Fruit fly (Drosophila melanogaster) whole organism, adult: ENCODE results near the gene CG43844.
A peak's percentile ranks its signal among the peaks of the same experiment; 100 is the strongest.

Source experiments
- CG11617 ChIP-seq: fragments of 200-800 bp; sonication (Bioruptor generic); optimal IDR thresholded peaks from 2 replicates; lab custom pipeline; 2017; ENCODE audit warnings: mild to moderate bottlenecking, missing biosample characterization, missing genetic modification reagents, missing genetic modification characterization
- CG12768 ChIP-seq: fragments of 200-800 bp; sonication (Bioruptor generic); optimal IDR thresholded peaks from 2 replicates; lab custom pipeline; 2017; ENCODE audit warnings: missing biosample characterization, missing genetic modification characterization, mild to moderate bottlenecking, moderate library complexity, missing genetic modification reagents
- CG14711 ChIP-seq: fragments of 200-800 bp; sonication (Bioruptor generic); optimal IDR thresholded peaks from 2 replicates; lab custom pipeline; 2018; ENCODE audit warnings: missing biosample characterization, mild to moderate bottlenecking, missing genetic modification characterization, moderate library complexity
- CG1620 ChIP-seq: fragments of 200-800 bp; sonication (Bioruptor generic); optimal IDR thresholded peaks from 2 replicates; lab custom pipeline; 2016; ENCODE audit warnings: missing biosample characterization, missing genetic modification characterization
- CG33017 ChIP-seq: fragments of 200-800 bp; sonication (Bioruptor generic); optimal IDR thresholded peaks from 2 replicates; lab custom pipeline; 2018; ENCODE audit warnings: missing biosample characterization, mild to moderate bottlenecking, missing genetic modification characterization, moderate library complexity
- CG5204 ChIP-seq: fragments of 200-800 bp; sonication (Bioruptor generic); optimal IDR thresholded peaks from 2 replicates; lab custom pipeline; 2016; ENCODE audit warnings: missing biosample characterization, missing genetic modification characterization
- CG7045 ChIP-seq: fragments of 200-800 bp; sonication (Bioruptor generic); optimal IDR thresholded peaks from 2 replicates; lab custom pipeline; 2017; ENCODE audit warnings: missing biosample characterization, mild to moderate bottlenecking, missing genetic modification characterization
- CG7101 ChIP-seq: fragments of 200-800 bp; sonication (Bioruptor generic); optimal IDR thresholded peaks from 2 replicates; lab custom pipeline; 2018; ENCODE audit warnings: missing biosample characterization, mild to moderate bottlenecking, missing genetic modification characterization, moderate library complexity
- Clk ChIP-seq: fragments of 200-800 bp; sonication (Bioruptor generic); optimal IDR thresholded peaks from 2 replicates; lab custom pipeline; 2017; ENCODE audit warnings: missing biosample characterization, missing genetic modification characterization
- Crg-1 ChIP-seq: fragments of 200-800 bp; sonication (Bioruptor generic); optimal IDR thresholded peaks from 2 replicates; lab custom pipeline; 2016; ENCODE audit warnings: missing biosample characterization, missing genetic modification characterization
- Hr96 ChIP-seq: fragments of 200-800 bp; sonication (Bioruptor generic); optimal IDR thresholded peaks from 2 replicates; lab custom pipeline; 2016; ENCODE audit warnings: missing biosample characterization, missing genetic modification characterization
- Mnt ChIP-seq: fragments of 200-800 bp; sonication (Bioruptor generic); optimal IDR thresholded peaks from 2 replicates; lab custom pipeline; 2016; ENCODE audit warnings: missing biosample characterization, mild to moderate bottlenecking, missing genetic modification characterization
- bab1 ChIP-seq: fragments of 200-800 bp; sonication (Bioruptor generic); optimal IDR thresholded peaks from 3 replicates; lab custom pipeline; 2019; ENCODE audit warnings: missing biosample characterization, mild to moderate bottlenecking, missing genetic modification characterization, moderate library complexity
- cic ChIP-seq: fragments of 200-800 bp; sonication (Bioruptor generic); optimal IDR thresholded peaks from 2 replicates; lab custom pipeline; 2017; ENCODE audit warnings: missing biosample characterization, mild to moderate bottlenecking, missing genetic modification characterization, moderate library complexity
- cnc ChIP-seq, 2 experiments: fragments of >200 bp; optimal IDR thresholded peaks; 2 replicates each; lab custom pipeline; 2017
- kay ChIP-seq: fragments of 200-800 bp; sonication (Bioruptor generic); peaks from one replicate; lab custom pipeline; 2016; ENCODE audit warnings: missing biosample characterization, missing genetic modification characterization, borderline replicate concordance
- ovo ChIP-seq: fragments of 200-800 bp; sonication (Bioruptor generic); optimal IDR thresholded peaks from 2 replicates; lab custom pipeline; 2016; ENCODE audit warnings: missing biosample characterization, missing genetic modification characterization
- pad ChIP-seq: fragments of 200-800 bp; sonication (Bioruptor generic); optimal IDR thresholded peaks from 3 replicates; lab custom pipeline; 2017; ENCODE audit warnings: missing biosample characterization, missing genetic modification characterization, mild to moderate bottlenecking, moderate library complexity, missing genetic modification reagents
- tj ChIP-seq: fragments of 200-800 bp; sonication (Bioruptor generic); optimal IDR thresholded peaks from 3 replicates; lab custom pipeline; 2017; ENCODE audit warnings: missing biosample characterization, mild to moderate bottlenecking, missing genetic modification characterization, moderate library complexity
- toe ChIP-seq: fragments of 200-800 bp; sonication (Bioruptor generic); optimal IDR thresholded peaks from 2 replicates; lab custom pipeline; 2016; ENCODE audit warnings: missing biosample characterization, missing genetic modification characterization

Gene CG43844

dm6 chr3R:21937075-21937950 is 48.0 kb downstream of the CG43844 start:
- TF ChIP-seq cnc (optimal IDR thresholded peaks at IDR 0.05; lab: Kevin White, UChicago) = no peak
- peak; percentile 36 for TF ChIP-seq Hr96 (GFP tag; lab: Kevin White, UChicago)
- peak; percentile 18 for TF ChIP-seq CG11617 (GFP tag; lab: Kevin White, UChicago)
- TF ChIP-seq toe (GFP tag; lab: Kevin White, UChicago) = no peak
- TF ChIP-seq CG7101 (tag; lab: Kevin White, UChicago) = peak; percentile 59
- peak; percentile 41 for TF ChIP-seq CG1620
- no peak for TF ChIP-seq cic
- TF ChIP-seq tj (GFP tag; lab: Kevin White, UChicago) = peak; percentile 90
- peak; percentile 54 for TF ChIP-seq pad (GFP tag; lab: Kevin White, UChicago)
- TF ChIP-seq CG5204 (GFP tag; lab: Kevin White, UChicago) = no peak
- TF ChIP-seq CG14711 (tag; lab: Kevin White, UChicago) = peak; percentile 72
- TF ChIP-seq bab1 (GFP tag; lab: Kevin White, UChicago) = peak; percentile 85

dm6 chr3R:21937951-21938286 is 48.6 kb downstream of the CG43844 start:
- TF ChIP-seq Mnt (GFP tag; lab: Kevin White, UChicago) = no peak
- TF ChIP-seq pad (GFP tag; lab: Kevin White, UChicago) = no peak
- no peak for TF ChIP-seq Clk (GFP tag; lab: Kevin White, UChicago)
- TF ChIP-seq kay (GFP tag; lab: Kevin White, UChicago) = no peak
- no peak for TF ChIP-seq CG11617 (GFP tag; lab: Kevin White, UChicago)
- no peak for TF ChIP-seq CG7101 (tag; lab: Kevin White, UChicago)
- no peak for TF ChIP-seq CG14711 (tag; lab: Kevin White, UChicago)
- TF ChIP-seq CG33017 (tag; lab: Kevin White, UChicago) = no peak
- no peak for TF ChIP-seq tj (GFP tag; lab: Kevin White, UChicago)
- no peak for TF ChIP-seq CG1620
- TF ChIP-seq CG5204 (GFP tag; lab: Kevin White, UChicago) = no peak
- TF ChIP-seq CG7045 (GFP tag; lab: Kevin White, UChicago) = no peak
- no peak for TF ChIP-seq CG12768
- no peak for TF ChIP-seq Hr96 (GFP tag; lab: Kevin White, UChicago)
- TF ChIP-seq Crg-1 (GFP tag; lab: Kevin White, UChicago) = no peak
- no peak for TF ChIP-seq ovo (GFP tag; lab: Kevin White, UChicago)
- TF ChIP-seq bab1 (GFP tag; lab: Kevin White, UChicago) = no peak

DNA sequence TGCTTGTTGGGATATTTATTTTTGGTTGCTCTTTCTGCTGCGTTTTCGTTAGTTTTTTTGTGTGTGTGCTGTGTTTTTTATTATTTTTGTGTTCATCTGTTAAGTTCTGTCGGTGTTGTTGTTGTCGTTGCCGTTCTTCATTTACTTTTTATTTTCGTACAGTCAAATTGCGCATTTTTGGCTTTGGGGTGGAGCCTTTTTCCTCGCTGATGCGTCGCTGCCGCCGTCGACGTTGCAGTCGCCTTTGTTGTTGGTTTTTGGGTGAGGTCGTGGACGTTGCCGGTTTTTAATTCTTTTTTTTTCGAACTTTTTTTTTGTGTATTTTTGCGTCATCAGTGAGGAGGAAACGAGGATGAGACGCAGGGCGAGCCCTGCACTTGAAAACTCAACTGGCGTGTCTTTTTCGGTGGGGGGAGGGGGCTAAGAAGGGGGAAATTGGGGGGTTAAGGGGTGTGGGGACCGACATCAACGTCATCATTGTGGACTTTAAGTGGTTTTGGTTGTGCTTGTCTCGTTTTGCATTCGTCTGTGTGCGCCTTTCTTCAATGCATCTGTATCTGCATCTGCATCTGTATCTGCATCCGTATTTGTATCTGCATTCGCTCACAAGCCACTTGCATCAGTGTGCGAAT is 49.2 kb downstream of the CG43844 start:
- no peak for TF ChIP-seq CG33017 (tag; lab: Kevin White, UChicago)
- no peak for TF ChIP-seq tj (GFP tag; lab: Kevin White, UChicago)
- no peak for TF ChIP-seq cnc (optimal IDR thresholded peaks at IDR 0.05; lab: Kevin White, UChicago)
- no peak for TF ChIP-seq CG5204 (GFP tag; lab: Kevin White, UChicago)
- TF ChIP-seq Clk (GFP tag; lab: Kevin White, UChicago) = no peak
- no peak for TF ChIP-seq CG1620
- TF ChIP-seq Mnt (GFP tag; lab: Kevin White, UChicago) = no peak
- TF ChIP-seq Crg-1 (GFP tag; lab: Kevin White, UChicago) = no peak
- no peak for TF ChIP-seq bab1 (GFP tag; lab: Kevin White, UChicago)

- TF ChIP-seq tj (GFP tag; lab: Kevin White, UChicago) (peak; percentile 38), CG14711 (tag; lab: Kevin White, UChicago) (no peak)
These were observed 49.8 kb downstream of the CG43844 start for dm6 chr3R:21939110-21939509.
